Worm (Caenorhabditis elegans) whole organism, L3 larva: Measurements from ENCODE around the gene srh-33.

ENCODE experiments used
- ceh-82 ChIP-seq: fragments of 150-350 bp; optimal IDR thresholded peaks from 2 replicates; lab custom pipeline; 2014; ENCODE audit warnings: missing biosample characterization, missing genetic modification characterization
- nhr-77 ChIP-seq: fragments of 150-350 bp; optimal IDR thresholded peaks from 2 replicates; lab custom pipeline; 2014; ENCODE audit warnings: missing biosample characterization, missing genetic modification characterization
- unc-62 ChIP-seq: fragments of 150-350 bp; sonication (generic microtip); optimal IDR thresholded peaks from 4 replicates; lab custom pipeline; 2014; ENCODE audit warnings: missing biosample characterization, missing genetic modification reagents, missing genetic modification characterization
- ztf-11 ChIP-seq: fragments of 150-350 bp; optimal IDR thresholded peaks from 2 replicates; lab custom pipeline; 2014; ENCODE audit warnings: missing biosample characterization, missing genetic modification characterization

DNA sequence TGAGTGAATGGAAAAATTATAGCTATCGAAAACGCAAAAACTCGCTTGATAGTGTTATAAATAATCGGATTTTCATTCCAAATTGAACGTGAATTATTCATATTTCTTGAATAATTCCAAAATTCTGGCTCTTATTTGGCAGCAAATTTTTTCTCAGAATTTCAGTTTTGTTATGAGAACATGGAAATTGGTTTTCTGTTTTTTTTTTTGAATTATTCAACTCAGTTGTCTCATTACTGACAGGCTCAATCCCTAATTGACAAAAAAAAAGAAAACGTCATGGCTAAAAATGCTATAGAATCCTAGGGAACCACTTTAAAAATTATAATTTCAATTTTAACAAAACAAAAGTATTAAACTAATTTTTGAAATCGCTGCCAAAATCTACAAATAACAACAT, 6.0 kb upstream of the srh-33 start, which contains the start of gene srh-35:
- TF ChIP-seq unc-62 (GFP tag; lab: Kevin White, UChicago) (no peak), nhr-77 (tag; lab: Kevin White, UChicago) (no peak), ceh-82 (tag; lab: Kevin White, UChicago) (no peak), ztf-11 (no peak)
